Worm (Caenorhabditis elegans): Measurements from ENCODE around the gene T21D12.12.

DNA sequence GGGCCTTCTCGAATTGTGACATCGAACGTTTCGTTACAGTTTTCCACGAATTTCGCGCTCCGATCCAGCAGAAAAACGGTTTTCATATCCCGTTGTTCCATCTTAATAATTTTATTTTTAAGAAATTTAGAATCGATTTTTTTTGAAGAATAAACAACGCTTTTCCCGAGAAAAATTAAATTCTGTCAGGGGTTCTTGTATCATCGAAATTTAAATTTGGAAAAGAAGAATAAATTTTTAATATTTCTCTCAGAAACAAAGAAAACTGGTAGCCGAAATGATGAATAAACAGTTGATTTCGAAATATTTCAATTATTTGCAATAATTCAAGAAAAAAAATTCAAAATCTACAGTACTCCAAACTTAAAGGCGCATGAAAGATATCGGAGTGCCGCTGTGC is 28.9 kb upstream of the T21D12.12 start, which contains the start of gene ints-13:
- TF ChIP-seq nhr-237 (tag; optimal IDR thresholded peaks at IDR 0.05) (no peak), nhr-43 (tag; optimal IDR thresholded peaks at IDR 0.05; ENCODE audit: poor library complexity, severe bottlenecking) (no peak), nhr-12 (tag; optimal IDR thresholded peaks at IDR 0.05) (no peak), ama-1 (optimal IDR thresholded peaks at IDR 0.05) (no peak)
